Worm (Caenorhabditis elegans): ENCODE measurements around the gene mrpl-45.

- TF ChIP-seq fkh-10 (GFP tag; optimal IDR thresholded peaks at IDR 0.05) = no peak
- TF ChIP-seq eor-1 (tag; optimal IDR thresholded peaks at IDR 0.05) = no peak
- no peak for TF ChIP-seq nhr-237 (tag; optimal IDR thresholded peaks at IDR 0.05)
- TF ChIP-seq ceh-82 (tag; optimal IDR thresholded peaks at IDR 0.05) = no peak
- no peak for TF ChIP-seq snpc-4 (tag; optimal IDR thresholded peaks at IDR 0.05)
- TF ChIP-seq pqm-1 (tag; optimal IDR thresholded peaks at IDR 0.05) = no peak
- no peak for TF ChIP-seq R02D3.7 (tag; optimal IDR thresholded peaks at IDR 0.05)
- TF ChIP-seq nhr-77 (tag; optimal IDR thresholded peaks at IDR 0.05) = no peak
- TF ChIP-seq elt-3 (tag; optimal IDR thresholded peaks at IDR 0.05) = no peak
- TF ChIP-seq fkh-2 (tag; optimal IDR thresholded peaks at IDR 0.05) = no peak
- no peak for TF ChIP-seq zag-1 (tag; optimal IDR thresholded peaks at IDR 0.05)
- TF ChIP-seq nfya-1 (tag; optimal IDR thresholded peaks at IDR 0.05; ENCODE audit: insufficient read depth) = no peak
- no peak for TF ChIP-seq unc-39 (tag; optimal IDR thresholded peaks at IDR 0.05)
Measured at ce11 chrIII:1193326-1193862, 8.4 kb downstream of the mrpl-45 start, which contains the start of gene Y119D3B.14.

Measured in whole organism, L3 larva.